Fruit fly (Drosophila melanogaster): ENCODE measurements around the gene Hydr2.

DNA sequence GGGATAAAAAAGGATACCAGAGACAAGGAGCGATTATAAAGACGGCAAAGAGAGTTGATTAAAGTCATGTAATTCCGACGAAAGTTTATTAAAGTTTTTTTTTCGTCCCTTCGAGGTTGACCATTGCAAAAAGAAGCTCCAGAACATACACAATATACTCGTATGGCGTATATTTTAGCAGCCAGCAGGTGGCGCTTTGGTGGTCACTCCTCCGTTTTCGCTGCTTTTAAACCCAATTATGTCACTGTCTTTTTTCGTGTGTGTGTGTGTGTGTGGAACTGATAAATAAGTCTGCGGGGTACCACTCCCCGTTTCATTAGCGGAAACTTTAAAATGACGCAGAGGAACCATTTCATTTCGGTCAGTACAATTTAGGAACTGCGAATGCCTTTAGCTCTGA lies 16.2 kb downstream of the Hydr2 start:
- no peak for TF ChIP-seq psq (optimal IDR thresholded peaks at IDR 0.05)
- no peak for TF ChIP-seq ttk (optimal IDR thresholded peaks at IDR 0.05)
- no peak for TF ChIP-seq h (optimal IDR thresholded peaks at IDR 0.05)
- TF ChIP-seq Myc (optimal IDR thresholded peaks at IDR 0.05) = no peak

All from Kc167 (cell line).